Fruit fly (Drosophila melanogaster): Measurements from ENCODE around the gene CG7512.

DNA sequence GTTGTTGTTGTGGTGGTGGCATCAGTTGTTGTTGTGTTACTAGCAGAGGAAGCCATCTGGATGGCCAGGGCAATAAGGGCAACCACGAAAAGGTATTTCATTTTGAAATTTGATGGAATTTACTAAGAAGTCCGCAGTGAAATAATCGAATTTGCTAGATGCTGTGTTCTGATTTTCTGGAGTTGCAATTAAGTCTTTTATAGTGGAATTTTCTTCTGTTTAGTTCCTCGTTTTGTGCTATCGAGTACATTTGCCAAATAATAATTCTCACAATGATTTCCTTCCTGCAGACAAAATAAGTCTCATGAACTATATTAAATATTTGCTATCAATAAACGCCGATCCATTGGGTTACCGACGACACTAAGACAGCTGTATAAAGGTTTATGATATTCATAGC, 3.0 kb upstream of the CG7512 start, which contains the start of gene CG33272:
- TF ChIP-seq insv (optimal IDR thresholded peaks at IDR 0.05), result no peak
- TF ChIP-seq Myc (optimal IDR thresholded peaks at IDR 0.05), result no peak
- TF ChIP-seq psq (optimal IDR thresholded peaks at IDR 0.05), result no peak

Data from Kc167 (cell line).